Fruit fly (Drosophila melanogaster) whole organism, embryonic: Measurements from ENCODE around the gene Targ3.

Source experiments
- CG14014 ChIP-seq: fragments of 200-800 bp; sonication (Bioruptor generic); IDR thresholded peaks from 2 replicates; pipeline ENCODE4 v1.3.6; 2022; ENCODE audit warnings: missing biosample characterization, missing genetic modification characterization
- CG17186 ChIP-seq: fragments of 200-800 bp; sonication (Bioruptor generic); optimal IDR thresholded peaks from 3 replicates; lab custom pipeline; 2017; ENCODE audit warnings: missing biosample characterization, missing genetic modification reagents, missing genetic modification characterization
- CG4707 ChIP-seq: fragments of 200-800 bp; sonication (Bioruptor generic); optimal IDR thresholded peaks from 2 replicates; lab custom pipeline; 2018; ENCODE audit warnings: missing biosample characterization, mild to moderate bottlenecking, missing genetic modification characterization, moderate library complexity
- CG4730 ChIP-seq: fragments of 200-800 bp; sonication (Bioruptor generic); IDR thresholded peaks from 2 replicates; pipeline ENCODE4 v1.3.6; 2022; ENCODE audit warnings: missing biosample characterization, missing genetic modification characterization
- CG8478 ChIP-seq: fragments of >200 bp; optimal IDR thresholded peaks from 2 replicates; lab custom pipeline; 2018
- Elba2 ChIP-seq: fragments of 200-800 bp; sonication (Bioruptor generic); optimal IDR thresholded peaks from 3 replicates; lab custom pipeline; 2016; ENCODE audit warnings: missing biosample characterization, missing genetic modification characterization
- Fer1 ChIP-seq: fragments of 200-800 bp; sonication (Bioruptor generic); optimal IDR thresholded peaks from 2 replicates; lab custom pipeline; 2017; ENCODE audit warnings: missing biosample characterization, mild to moderate bottlenecking, missing genetic modification characterization
- Lpt ChIP-seq: fragments of >200 bp; optimal IDR thresholded peaks from 2 replicates; lab custom pipeline; 2018; ENCODE audit warnings: missing biosample characterization, missing genetic modification characterization
- caup ChIP-seq: fragments of 200-800 bp; sonication (Bioruptor generic); optimal IDR thresholded peaks from 3 replicates; lab custom pipeline; 2017; ENCODE audit warnings: missing biosample characterization, mild to moderate bottlenecking, missing genetic modification characterization, moderate library complexity; ENCODE audit not compliant: severe bottlenecking
- dpn ChIP-seq, 2 experiments: fragments of 200-800 bp; sonication (Bioruptor generic); optimal IDR thresholded peaks; 3 replicates each; lab custom pipeline; 2016; ENCODE audit warnings: missing biosample characterization in 2 of 2, missing genetic modification characterization in 2 of 2
- gt ChIP-seq: fragments of 200-800 bp; sonication (Bioruptor generic); IDR thresholded peaks from 2 replicates; pipeline ENCODE4 v1.3.6; 2022; ENCODE audit warnings: missing biosample characterization, missing genetic modification characterization
- kay ChIP-seq: fragments of 200-800 bp; sonication (Bioruptor generic); optimal IDR thresholded peaks from 2 replicates; lab custom pipeline; 2016; ENCODE audit warnings: missing biosample characterization, missing genetic modification characterization
- pan ChIP-seq, 4 experiments: fragments of >200 bp in 3 of 4; fragments of 200-800 bp in 1 of 4; sonication (Bioruptor generic) in 1 of 4; optimal IDR thresholded peaks in 3 of 4; IDR thresholded peaks in 1 of 4; 2 replicates each; pipeline versions ENCODE4 v1.3.6 to Lab custom; 2017 to 2022; ENCODE audit warnings: missing biosample characterization in 2 of 4, missing genetic modification characterization in 2 of 4, mixed read lengths in 1 of 4
- sug ChIP-seq: fragments of 200-800 bp; optimal IDR thresholded peaks from 2 replicates; lab custom pipeline; 2019; ENCODE audit warnings: missing biosample characterization, mild to moderate bottlenecking, missing genetic modification characterization, moderate library complexity

dm6 chr3L:21206486-21206885, 9.9 kb downstream of the Targ3 start:
- TF ChIP-seq Lpt (no peak), CG17186 (GFP tag; lab: Kevin White, UChicago) (no peak), dpn (GFP tag; optimal IDR thresholded peaks at IDR 0.05; lab: Kevin White, UChicago) (no peak), CG14014 (no peak), CG4707 (GFP tag; lab: Kevin White, UChicago) (no peak), sug (tag; lab: Kevin White, UChicago) (no peak), CG4730 (no peak), Elba2 (GFP tag; lab: Kevin White, UChicago) (no peak), gt (GFP tag; lab: Robert Waterston, UW) (no peak), CG8478 (lab: Kevin White, UChicago) (no peak), Fer1 (GFP tag; lab: Kevin White, UChicago) (no peak), pan (optimal IDR thresholded peaks at IDR 0.05; lab: Kevin White, UChicago) (no peak), pan (GFP tag; optimal IDR thresholded peaks at IDR 0.05 in 1 of 2, IDR thresholded peaks at IDR 0.05 in 1 of 2) (no peak), kay (no peak), caup (GFP tag; lab: Kevin White, UChicago) (no peak)
